Worm (Caenorhabditis elegans) whole organism, mixed stage, embryonic: ENCODE measurements around the gene set-3.
A peak's percentile ranks its signal among the peaks of the same experiment; 100 is the strongest.

Source experiments
- M03D4.4 ChIP-seq: sonication (generic microtip); optimal IDR thresholded peaks from 2 replicates; lab custom pipeline; 2017; ENCODE audit warnings: mild to moderate bottlenecking, missing genetic modification characterization, missing compliant biosample characterization
- bed-3 ChIP-seq: fragments of 200-800 bp; sonication (Bioruptor generic); optimal IDR thresholded peaks from 3 replicates; lab custom pipeline; 2018; ENCODE audit warnings: mild to moderate bottlenecking, missing genetic modification characterization, moderate library complexity, missing compliant biosample characterization
- blmp-1 ChIP-seq: fragments of 150-350 bp; optimal IDR thresholded peaks from 2 replicates; lab custom pipeline; 2014; ENCODE audit warnings: missing biosample characterization, missing genetic modification characterization
- ceh-39 ChIP-seq: fragments of 150-350 bp; optimal IDR thresholded peaks from 2 replicates; lab custom pipeline; 2014; ENCODE audit warnings: missing biosample characterization, missing genetic modification characterization
- ceh-43 ChIP-seq: fragments of 200-800 bp; sonication (Bioruptor generic); optimal IDR thresholded peaks from 2 replicates; lab custom pipeline; 2018; ENCODE audit warnings: mild to moderate bottlenecking, missing genetic modification characterization, moderate library complexity, missing compliant biosample characterization
- ceh-83 ChIP-seq: fragments of 200-800 bp; sonication (Bioruptor generic); optimal IDR thresholded peaks from 2 replicates; lab custom pipeline; 2018; ENCODE audit warnings: mild to moderate bottlenecking, missing genetic modification characterization, missing compliant biosample characterization
- ces-1 ChIP-seq: fragments of 150-350 bp; optimal IDR thresholded peaks from 2 replicates; lab custom pipeline; 2014; ENCODE audit warnings: missing biosample characterization, missing genetic modification reagents, missing genetic modification characterization
- drap-1 ChIP-seq: fragments of 200-800 bp; sonication (Bioruptor generic); optimal IDR thresholded peaks from 3 replicates; lab custom pipeline; 2018; ENCODE audit warnings: mild to moderate bottlenecking, missing genetic modification characterization, missing compliant biosample characterization
- elt-1 ChIP-seq: sonication (generic microtip); optimal IDR thresholded peaks from 2 replicates; lab custom pipeline; 2017; ENCODE audit warnings: missing genetic modification characterization, mild to moderate bottlenecking, missing compliant biosample characterization, antibody characterized with exemption, moderate library complexity, borderline replicate concordance; ENCODE audit not compliant: insufficient read depth
- elt-3 ChIP-seq: fragments of 150-350 bp; optimal IDR thresholded peaks from 2 replicates; lab custom pipeline; 2014; ENCODE audit warnings: missing biosample characterization, missing genetic modification characterization
- flh-1 ChIP-seq: fragments of 200-800 bp; sonication (Bioruptor generic); optimal IDR thresholded peaks from 2 replicates; lab custom pipeline; 2018; ENCODE audit warnings: mild to moderate bottlenecking, missing genetic modification characterization, moderate library complexity, missing compliant biosample characterization
- ham-2 ChIP-seq: fragments of 200-800 bp; sonication (Bioruptor generic); optimal IDR thresholded peaks from 2 replicates; lab custom pipeline; 2018; ENCODE audit warnings: mild to moderate bottlenecking, missing genetic modification characterization, missing compliant biosample characterization
- lin-13 ChIP-seq: fragments of 150-350 bp; optimal IDR thresholded peaks from 2 replicates; lab custom pipeline; 2014; ENCODE audit warnings: missing biosample characterization, missing genetic modification characterization
- lin-32 ChIP-seq: fragments of 200-800 bp; sonication (Bioruptor generic); optimal IDR thresholded peaks from 2 replicates; lab custom pipeline; 2018; ENCODE audit warnings: mild to moderate bottlenecking, missing genetic modification characterization, missing compliant biosample characterization
- lsy-2 ChIP-seq: fragments of 150-350 bp; optimal IDR thresholded peaks from 2 replicates; lab custom pipeline; 2014; ENCODE audit warnings: missing biosample characterization, missing genetic modification characterization
- mab-5 ChIP-seq: fragments of 150-350 bp; optimal IDR thresholded peaks from 2 replicates; lab custom pipeline; 2014; ENCODE audit warnings: missing biosample characterization, missing genetic modification characterization
- mls-2 ChIP-seq: sonication (generic microtip); optimal IDR thresholded peaks from 2 replicates; lab custom pipeline; 2016; ENCODE audit warnings: mild to moderate bottlenecking, missing genetic modification characterization, moderate library complexity, missing compliant biosample characterization
- nhr-12 ChIP-seq: fragments of 150-350 bp; optimal IDR thresholded peaks from 2 replicates; lab custom pipeline; 2014; ENCODE audit warnings: missing biosample characterization, missing genetic modification characterization
- nhr-2 ChIP-seq: fragments of 150-350 bp; optimal IDR thresholded peaks from 2 replicates; lab custom pipeline; 2014; ENCODE audit warnings: missing biosample characterization, missing genetic modification characterization
- nhr-237 ChIP-seq: fragments of 150-350 bp; optimal IDR thresholded peaks from 2 replicates; lab custom pipeline; 2014; ENCODE audit warnings: missing biosample characterization, missing genetic modification characterization
- nhr-76 ChIP-seq: sonication (generic microtip); optimal IDR thresholded peaks from 2 replicates; lab custom pipeline; 2017; ENCODE audit warnings: missing biosample characterization, missing genetic modification characterization
- pha-4 ChIP-seq: fragments of 150-350 bp; optimal IDR thresholded peaks from 2 replicates; lab custom pipeline; 2018; ENCODE audit warnings: missing biosample characterization, missing genetic modification reagents, missing genetic modification characterization
- snpc-4 ChIP-seq: fragments of 150-350 bp; optimal IDR thresholded peaks from 2 replicates; lab custom pipeline; 2014; ENCODE audit warnings: missing biosample characterization, missing genetic modification characterization
- unc-120 ChIP-seq: sonication (generic microtip); optimal IDR thresholded peaks from 2 replicates; lab custom pipeline; 2017; ENCODE audit warnings: missing genetic modification characterization, missing compliant biosample characterization; ENCODE audit not compliant: poor library complexity, severe bottlenecking
- unc-39 ChIP-seq: fragments of 150-350 bp; optimal IDR thresholded peaks from 2 replicates; lab custom pipeline; 2014; ENCODE audit warnings: missing biosample characterization, missing genetic modification characterization
- unc-62 ChIP-seq: fragments of 150-350 bp; optimal IDR thresholded peaks from 2 replicates; lab custom pipeline; 2014; ENCODE audit warnings: missing biosample characterization, missing genetic modification reagents, missing genetic modification characterization
- ztf-11 ChIP-seq: fragments of 150-350 bp; optimal IDR thresholded peaks from 2 replicates; lab custom pipeline; 2014; ENCODE audit warnings: missing biosample characterization, missing genetic modification characterization

set-3 gene

ce11 chrIII:9702665-9703252 is 8.4 kb upstream of the set-3 start:
- TF ChIP-seq mls-2 (tag; lab: Kevin White, UChicago) (no peak), pha-4 (tag; lab: Kevin White, UChicago) (no peak), ceh-83 (GFP tag; lab: Kevin White, UChicago) (no peak), nhr-76 (tag; lab: Kevin White, UChicago) (no peak), M03D4.4 (tag; lab: Kevin White, UChicago) (no peak), blmp-1 (tag; lab: Kevin White, UChicago) (no peak), elt-3 (tag; lab: Kevin White, UChicago) (no peak), drap-1 (no peak), snpc-4 (tag; lab: Kevin White, UChicago) (no peak), ceh-39 (tag; lab: Kevin White, UChicago) (no peak), unc-39 (tag; lab: Kevin White, UChicago) (no peak)

DNA sequence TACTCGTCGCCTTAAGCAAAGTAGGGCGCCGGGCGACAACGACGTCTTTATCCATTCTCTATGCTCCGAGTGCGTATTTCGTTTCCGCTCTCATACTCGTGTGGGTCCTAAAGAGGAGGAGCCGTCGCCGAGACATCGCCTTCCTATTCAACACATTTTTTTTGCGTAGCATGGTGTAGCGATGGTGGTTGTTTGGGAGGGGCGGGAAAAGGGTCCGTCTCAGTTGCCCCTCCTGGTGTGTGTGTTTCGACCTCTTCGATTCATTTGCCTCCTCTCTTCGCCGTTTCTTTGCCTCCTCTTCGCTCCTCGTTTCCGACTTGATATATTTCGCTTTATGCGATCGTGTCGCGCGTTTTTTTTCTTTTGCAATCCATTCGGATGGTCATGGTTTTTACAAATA is 7.4 kb upstream of the set-3 start:
- TF ChIP-seq ces-1 (GFP tag; lab: Kevin White, UChicago) (no peak), unc-120 (tag; lab: Kevin White, UChicago) (peak; percentile 9)
- TF ChIP-seq, all 35 proteins: peak for 1

DNA sequence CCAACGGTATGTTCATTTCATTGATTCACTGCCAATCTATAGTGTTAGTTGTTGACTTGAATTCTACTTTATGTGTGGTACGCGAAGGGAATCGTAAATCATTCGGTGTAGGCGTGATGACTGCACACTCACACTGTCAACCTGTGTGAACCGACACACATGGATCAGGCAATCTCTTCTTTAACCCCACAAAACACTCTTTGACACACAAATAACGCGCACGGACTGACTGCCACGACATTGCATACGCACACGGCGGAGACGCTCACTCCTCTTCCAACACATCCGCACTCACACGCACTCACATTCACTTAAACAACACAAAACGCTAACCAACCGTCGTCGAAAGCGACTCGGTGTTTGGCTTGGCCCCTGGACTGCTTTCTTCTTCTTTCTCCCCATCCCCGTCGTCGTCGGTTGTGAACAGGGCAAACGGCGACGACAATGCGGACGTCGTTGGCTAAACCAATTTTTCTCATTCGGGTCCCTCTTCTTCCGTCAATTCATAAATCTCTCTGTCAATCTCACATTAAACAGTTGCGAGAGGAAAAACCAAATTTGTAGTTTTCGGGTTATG is 5.8 kb upstream of the set-3 start:
- TF ChIP-seq nhr-2 (tag; lab: Kevin White, UChicago) (peak; percentile 68), unc-120 (tag; lab: Kevin White, UChicago) (no peak), drap-1 (peak; percentile 7), mls-2 (tag; lab: Kevin White, UChicago) (no peak), ceh-43 (no peak), mab-5 (tag; lab: Kevin White, UChicago) (no peak), blmp-1 (tag; lab: Kevin White, UChicago) (no peak), ces-1 (GFP tag; lab: Kevin White, UChicago) (peak; percentile 47), ham-2 (GFP tag; lab: Kevin White, UChicago) (peak; percentile 11), unc-62 (GFP tag; lab: Kevin White, UChicago) (peak; percentile 59)

ce11 chrIII:9699576-9699975 is 5.2 kb upstream of the set-3 start, which contains the start of gene tlk-1:
Gene tlk-1 (plus strand): TSS chrIII:9699876.
- no peak for TF ChIP-seq pha-4 (tag; lab: Kevin White, UChicago)
- TF ChIP-seq mab-5 (tag; lab: Kevin White, UChicago) = no peak
- no peak for TF ChIP-seq lsy-2
- no peak for TF ChIP-seq nhr-12
- TF ChIP-seq snpc-4 (tag; lab: Kevin White, UChicago) = no peak
- no peak for TF ChIP-seq nhr-76 (tag; lab: Kevin White, UChicago)
- no peak for TF ChIP-seq ceh-43
- TF ChIP-seq unc-62 (GFP tag; lab: Kevin White, UChicago) = no peak
- TF ChIP-seq lin-32 (GFP tag; lab: Kevin White, UChicago) = no peak
- no peak for TF ChIP-seq elt-1 (tag; lab: Kevin White, UChicago)

ce11 chrIII:9698635-9699396 is 4.4 kb upstream of the set-3 start:
- TF ChIP-seq ztf-11 (tag; lab: Kevin White, UChicago) = no peak
- TF ChIP-seq ces-1 (GFP tag; lab: Kevin White, UChicago) = peak; percentile 22
- TF ChIP-seq lin-32 (GFP tag; lab: Kevin White, UChicago) = no peak
- TF ChIP-seq flh-1 (GFP tag; lab: Kevin White, UChicago) = no peak
- no peak for TF ChIP-seq nhr-237 (tag; lab: Kevin White, UChicago)
- no peak for TF ChIP-seq ham-2 (GFP tag; lab: Kevin White, UChicago)
- peak; percentile 4 for TF ChIP-seq unc-62 (GFP tag; lab: Kevin White, UChicago)
- TF ChIP-seq lin-13 (tag; lab: Kevin White, UChicago) = no peak
- no peak for TF ChIP-seq bed-3 (GFP tag; lab: Kevin White, UChicago)
